Worm (Caenorhabditis elegans) whole organism, late embryonic: ENCODE data around the gene clh-3.

Source experiments
- C08G9.2 ChIP-seq: sonication (generic microtip); optimal IDR thresholded peaks from 2 replicates; lab custom pipeline; 2016; ENCODE audit warnings: mild to moderate bottlenecking, missing genetic modification characterization, moderate library complexity, missing compliant biosample characterization
- C38D4.7 ChIP-seq: fragments of 200-800 bp; sonication (Bioruptor generic); optimal IDR thresholded peaks from 2 replicates; lab custom pipeline; 2018; ENCODE audit warnings: mild to moderate bottlenecking, missing genetic modification characterization, moderate library complexity, missing compliant biosample characterization
- Y22D7AL.16 ChIP-seq: sonication (generic microtip); optimal IDR thresholded peaks from 2 replicates; lab custom pipeline; 2016; ENCODE audit warnings: missing genetic modification characterization, missing compliant biosample characterization
- ceh-18 ChIP-seq: sonication (generic microtip); optimal IDR thresholded peaks from 2 replicates; lab custom pipeline; 2016; ENCODE audit warnings: missing genetic modification characterization, missing compliant biosample characterization
- ceh-19 ChIP-seq: fragments of 200-800 bp; sonication (Bioruptor generic); optimal IDR thresholded peaks from 2 replicates; lab custom pipeline; 2018; ENCODE audit warnings: mild to moderate bottlenecking, missing genetic modification characterization, missing compliant biosample characterization
- ceh-2 ChIP-seq: sonication (generic microtip); optimal IDR thresholded peaks from 2 replicates; lab custom pipeline; 2016; ENCODE audit warnings: missing genotype, missing genetic modification characterization, missing compliant biosample characterization
- ceh-22 ChIP-seq: sonication (generic microtip); optimal IDR thresholded peaks from 2 replicates; lab custom pipeline; 2017; ENCODE audit warnings: missing biosample characterization, missing genetic modification characterization
- ceh-31 ChIP-seq: sonication (generic microtip); optimal IDR thresholded peaks from 2 replicates; lab custom pipeline; 2016; ENCODE audit warnings: missing genetic modification characterization, missing compliant biosample characterization
- ceh-34 ChIP-seq: sonication (generic microtip); optimal IDR thresholded peaks from 2 replicates; lab custom pipeline; 2016; ENCODE audit warnings: mild to moderate bottlenecking, missing genetic modification characterization, missing compliant biosample characterization
- ceh-45 ChIP-seq: fragments of 200-800 bp; sonication (Bioruptor generic); IDR thresholded peaks from 2 replicates; pipeline ENCODE4 v1.3.6; 2022; ENCODE audit warnings: missing genetic modification reagents, missing genetic modification characterization, missing compliant biosample characterization
- ceh-48 ChIP-seq: sonication (generic microtip); optimal IDR thresholded peaks from 2 replicates; lab custom pipeline; 2016; ENCODE audit warnings: missing genetic modification characterization, inconsistent platforms, missing compliant biosample characterization
- ceh-9 ChIP-seq: sonication (generic microtip); optimal IDR thresholded peaks from 2 replicates; lab custom pipeline; 2016; ENCODE audit warnings: mild to moderate bottlenecking, missing genetic modification characterization, inconsistent platforms, missing compliant biosample characterization
- che-1 ChIP-seq: sonication (generic microtip); optimal IDR thresholded peaks from 2 replicates; lab custom pipeline; 2016; ENCODE audit warnings: mild to moderate bottlenecking, missing genetic modification characterization, missing compliant biosample characterization
- elt-2 ChIP-seq: sonication (generic microtip); optimal IDR thresholded peaks from 2 replicates; lab custom pipeline; 2016; ENCODE audit warnings: missing genetic modification reagents, missing genetic modification characterization, missing compliant biosample characterization
- elt-4 ChIP-seq: sonication (generic microtip); optimal IDR thresholded peaks from 2 replicates; lab custom pipeline; 2016; ENCODE audit warnings: missing genetic modification characterization, missing compliant biosample characterization
- ets-4 ChIP-seq: sonication (generic microtip); optimal IDR thresholded peaks from 2 replicates; lab custom pipeline; 2016; ENCODE audit warnings: missing genetic modification characterization, missing compliant biosample characterization
- fax-1 ChIP-seq: sonication (generic microtip); optimal IDR thresholded peaks from 2 replicates; lab custom pipeline; 2016; ENCODE audit warnings: missing genotype, missing genetic modification characterization, missing compliant biosample characterization
- fkh-6 ChIP-seq: sonication (generic microtip); optimal IDR thresholded peaks from 2 replicates; lab custom pipeline; 2016; ENCODE audit warnings: missing genetic modification characterization, missing compliant biosample characterization
- gmeb-2 ChIP-seq: sonication (generic microtip); optimal IDR thresholded peaks from 2 replicates; lab custom pipeline; 2016; ENCODE audit warnings: missing genetic modification characterization, inconsistent platforms, missing compliant biosample characterization
- hlh-30 ChIP-seq: sonication (generic microtip); optimal IDR thresholded peaks from 2 replicates; lab custom pipeline; 2017; ENCODE audit warnings: antibody characterized with exemption, missing genetic modification characterization, missing compliant biosample characterization; ENCODE audit not compliant: insufficient read depth
- madf-2 ChIP-seq: sonication (generic microtip); optimal IDR thresholded peaks from 2 replicates; lab custom pipeline; 2017; ENCODE audit warnings: missing genetic modification characterization, missing compliant biosample characterization
- nfya-1 ChIP-seq: sonication (generic microtip); optimal IDR thresholded peaks from 2 replicates; lab custom pipeline; 2017; ENCODE audit warnings: missing genetic modification characterization, mild to moderate bottlenecking, missing compliant biosample characterization, antibody characterized with exemption, moderate library complexity
- nhr-11 ChIP-seq: fragments of 150-350 bp; optimal IDR thresholded peaks from 2 replicates; lab custom pipeline; 2014; ENCODE audit warnings: missing biosample characterization, missing genetic modification characterization
- pag-3 ChIP-seq: sonication (generic microtip); optimal IDR thresholded peaks from 2 replicates; lab custom pipeline; 2016; ENCODE audit warnings: missing compliant biosample characterization, missing genetic modification characterization, borderline replicate concordance
- pat-9 ChIP-seq: fragments of 200-800 bp; sonication (Bioruptor generic); optimal IDR thresholded peaks from 2 replicates; lab custom pipeline; 2018; ENCODE audit warnings: mild to moderate bottlenecking, missing genetic modification characterization, moderate library complexity, missing compliant biosample characterization
- pha-2 ChIP-seq: sonication (generic microtip); optimal IDR thresholded peaks from 2 replicates; lab custom pipeline; 2017; ENCODE audit warnings: mild to moderate bottlenecking, missing genetic modification characterization, missing compliant biosample characterization
- pha-4 ChIP-seq: fragments of 150-350 bp; optimal IDR thresholded peaks from 2 replicates; lab custom pipeline; 2018; ENCODE audit warnings: missing biosample characterization, missing genetic modification reagents, missing genetic modification characterization
- pros-1 ChIP-seq: fragments of 150-350 bp; optimal IDR thresholded peaks from 2 replicates; lab custom pipeline; 2014; ENCODE audit warnings: missing biosample characterization, missing genetic modification reagents, missing genetic modification characterization
- rnt-1 ChIP-seq: sonication (generic microtip); optimal IDR thresholded peaks from 2 replicates; lab custom pipeline; 2016; ENCODE audit warnings: missing genetic modification characterization, missing compliant biosample characterization
- sdc-2 ChIP-seq: sonication (generic microtip); optimal IDR thresholded peaks from 2 replicates; lab custom pipeline; 2016; ENCODE audit warnings: missing genotype, missing genetic modification characterization, missing compliant biosample characterization
- sox-2 ChIP-seq: fragments of 200-800 bp; sonication (Bioruptor generic); IDR thresholded peaks from 2 replicates; pipeline ENCODE4 v1.3.6; 2022; ENCODE audit warnings: missing genetic modification reagents, missing genetic modification characterization, missing compliant biosample characterization
- syd-9 ChIP-seq: sonication (generic microtip); optimal IDR thresholded peaks from 2 replicates; lab custom pipeline; 2016; ENCODE audit warnings: mild to moderate bottlenecking, missing genetic modification characterization, moderate library complexity, missing compliant biosample characterization
- ttx-3 ChIP-seq: sonication (generic microtip); optimal IDR thresholded peaks from 2 replicates; lab custom pipeline; 2016; ENCODE audit warnings: missing genetic modification reagents, missing genetic modification characterization, missing compliant biosample characterization
- unc-42 ChIP-seq: sonication (generic microtip); optimal IDR thresholded peaks from 2 replicates; lab custom pipeline; 2016; ENCODE audit warnings: missing genotype, missing genetic modification characterization, missing compliant biosample characterization
- unc-86 ChIP-seq: sonication (generic microtip); optimal IDR thresholded peaks from 2 replicates; lab custom pipeline; 2016; ENCODE audit warnings: missing genetic modification characterization, missing compliant biosample characterization

Gene clh-3

ce11 chrII:7225864-7226522, at the start of gene clh-3:
Gene clh-3 (minus strand): TSS chrII:7225914.
- no peak for TF ChIP-seq che-1 (tag; lab: Kevin White, UChicago)
- TF ChIP-seq ceh-9 (tag; lab: Kevin White, UChicago): no peak
- no peak for TF ChIP-seq ceh-31 (tag; lab: Kevin White, UChicago)
- TF ChIP-seq ceh-19 (GFP tag; lab: Kevin White, UChicago): no peak
- no peak for TF ChIP-seq syd-9 (tag; lab: Kevin White, UChicago)
- TF ChIP-seq pha-2 (tag; lab: Kevin White, UChicago): no peak
- no peak for TF ChIP-seq unc-42 (tag; lab: Kevin White, UChicago)
- no peak for TF ChIP-seq fkh-6
- no peak for TF ChIP-seq fax-1 (tag; lab: Kevin White, UChicago)
- no peak for TF ChIP-seq ceh-34 (tag; lab: Kevin White, UChicago)
- no peak for TF ChIP-seq pros-1 (tag; lab: Kevin White, UChicago)
- no peak for TF ChIP-seq sox-2 (GFP tag; lab: Robert Waterston, UW)
- TF ChIP-seq ceh-22 (tag; lab: Kevin White, UChicago): no peak
- TF ChIP-seq ceh-18: no peak
- TF ChIP-seq ttx-3 (tag; lab: Kevin White, UChicago): no peak

- no peak for TF ChIP-seq madf-2 (tag; lab: Kevin White, UChicago)
- peak; percentile 73 for TF ChIP-seq elt-2 (tag; lab: Kevin White, UChicago)
Measured at ce11 chrII:7273517-7273916, 47.8 kb upstream of the clh-3 start.

ce11 chrII:7272513-7272912, 46.8 kb upstream of the clh-3 start:
- TF ChIP-seq C38D4.7 (GFP tag; lab: Kevin White, UChicago): no peak
- no peak for TF ChIP-seq elt-4 (tag; lab: Kevin White, UChicago)
- no peak for TF ChIP-seq ceh-22 (tag; lab: Kevin White, UChicago)
- no peak for TF ChIP-seq fkh-6
- no peak for TF ChIP-seq ceh-48 (tag; lab: Kevin White, UChicago)
- TF ChIP-seq gmeb-2 (tag; lab: Kevin White, UChicago): no peak
- TF ChIP-seq nhr-11: no peak
- no peak for TF ChIP-seq sox-2 (GFP tag; lab: Robert Waterston, UW)
- no peak for TF ChIP-seq ets-4 (tag; lab: Kevin White, UChicago)

ce11 chrII:7269783-7270182, 44.1 kb upstream of the clh-3 start:
- TF ChIP-seq sox-2 (GFP tag; lab: Robert Waterston, UW) (no peak), pat-9 (tag; lab: Kevin White, UChicago) (no peak), Y22D7AL.16 (tag; lab: Kevin White, UChicago) (no peak), unc-86 (tag; lab: Kevin White, UChicago) (no peak), elt-2 (tag; lab: Kevin White, UChicago) (no peak), gmeb-2 (tag; lab: Kevin White, UChicago) (no peak), ceh-48 (tag; lab: Kevin White, UChicago) (no peak), ceh-45 (GFP tag; lab: Robert Waterston, UW) (no peak), hlh-30 (tag; lab: Kevin White, UChicago) (no peak), ceh-18 (no peak), pha-4 (tag; lab: Kevin White, UChicago) (no peak), rnt-1 (tag; lab: Kevin White, UChicago) (no peak)

- TF ChIP-seq ceh-18 (no peak), C08G9.2 (tag; lab: Kevin White, UChicago) (no peak), sdc-2 (tag; lab: Kevin White, UChicago) (no peak), nfya-1 (tag; lab: Kevin White, UChicago) (no peak), ttx-3 (tag; lab: Kevin White, UChicago) (no peak), ets-4 (tag; lab: Kevin White, UChicago) (no peak), ceh-2 (tag; lab: Kevin White, UChicago) (no peak), pag-3 (tag; lab: Kevin White, UChicago) (no peak)
Measured at ce11 chrII:7264675-7265074, 39.0 kb upstream of the clh-3 start.
